Fruit fly (Drosophila melanogaster) whole organism, embryonic: ENCODE measurements around the gene Cpsf5.

Experiments used
- ATbp ChIP-seq: fragments of 200-800 bp; sonication (Bioruptor generic); optimal IDR thresholded peaks from 2 replicates; lab custom pipeline; 2017; ENCODE audit warnings: missing biosample characterization, mild to moderate bottlenecking, missing genetic modification characterization, missing genetic modification reagents
- Atf3 ChIP-seq: fragments of 200-800 bp; sonication (Bioruptor generic); optimal IDR thresholded peaks from 3 replicates; lab custom pipeline; 2016; ENCODE audit warnings: missing biosample characterization, missing genetic modification characterization
- Awh ChIP-seq: fragments of 200-800 bp; sonication (Bioruptor generic); IDR thresholded peaks from 2 replicates; pipeline ENCODE4, ENCODE4 v1.3.6; 2022; ENCODE audit warnings: missing biosample characterization, missing genetic modification characterization
- B-H2 ChIP-seq: fragments of 200-800 bp; sonication (Bioruptor generic); optimal IDR thresholded peaks from 2 replicates; lab custom pipeline; 2018; ENCODE audit warnings: missing biosample characterization, mild to moderate bottlenecking, missing genetic modification characterization
- Bgb ChIP-seq: fragments of 200-800 bp; sonication (Bioruptor generic); IDR thresholded peaks from 2 replicates; pipeline ENCODE4 v1.3.6; 2022; ENCODE audit warnings: missing biosample characterization, missing genetic modification characterization; ENCODE audit not compliant: partially characterized antibody
- CG13287 ChIP-seq: fragments of 200-800 bp; sonication (Bioruptor generic); IDR thresholded peaks from 2 replicates; pipeline ENCODE4 v1.3.6; 2022; ENCODE audit warnings: missing biosample characterization, missing genetic modification characterization; ENCODE audit not compliant: partially characterized antibody
- CG18476 ChIP-seq: fragments of 200-800 bp; sonication (Bioruptor generic); optimal IDR thresholded peaks from 2 replicates; lab custom pipeline; 2016; ENCODE audit warnings: missing biosample characterization, mild to moderate bottlenecking, missing genetic modification characterization
- CG3163 ChIP-seq: fragments of 200-800 bp; sonication (Bioruptor generic); optimal IDR thresholded peaks from 3 replicates; lab custom pipeline; 2016; ENCODE audit warnings: missing biosample characterization, missing genetic modification characterization
- CG3847 ChIP-seq: fragments of 200-800 bp; sonication (Bioruptor generic); IDR thresholded peaks from 2 replicates; pipeline ENCODE4 v1.3.6; 2022; ENCODE audit warnings: missing biosample characterization, missing genetic modification characterization
- CG4424 ChIP-seq: fragments of 200-800 bp; sonication (Bioruptor generic); optimal IDR thresholded peaks from 3 replicates; lab custom pipeline; 2016; ENCODE audit warnings: missing biosample characterization, missing genetic modification characterization
- CG7745 ChIP-seq: fragments of 200-800 bp; sonication (Bioruptor generic); optimal IDR thresholded peaks from 2 replicates; lab custom pipeline; 2018; ENCODE audit warnings: missing biosample characterization, mild to moderate bottlenecking, missing genetic modification characterization, moderate library complexity
- CG8290 ChIP-seq, 3 experiments: fragments of 200-800 bp; sonication (Bioruptor generic); optimal IDR thresholded peaks; 2 replicates each; lab custom pipeline; 2016 to 2019; ENCODE audit warnings: missing biosample characterization in 3 of 3, missing genetic modification characterization in 3 of 3, mild to moderate bottlenecking in 2 of 3, moderate library complexity in 1 of 3
- Dbx ChIP-seq: fragments of 200-800 bp; sonication (Bioruptor generic); IDR thresholded peaks from 3 replicates; pipeline ENCODE4 v1.3.6; 2022; ENCODE audit warnings: missing biosample characterization, missing genetic modification characterization
- Dref ChIP-seq: fragments of 200-800 bp; sonication (Bioruptor generic); IDR thresholded peaks from 2 replicates; pipeline ENCODE4 v1.3.6; 2022; ENCODE audit warnings: missing biosample characterization, missing genetic modification characterization
- Ets65A ChIP-seq: fragments of 200-800 bp; sonication (Bioruptor generic); peaks from one replicate; lab custom pipeline; 2016; ENCODE audit warnings: missing biosample characterization, missing genetic modification characterization
- HHEX ChIP-seq: fragments of 200-800 bp; sonication (Bioruptor generic); optimal IDR thresholded peaks from 3 replicates; lab custom pipeline; 2017; ENCODE audit warnings: missing biosample characterization, mild to moderate bottlenecking, missing genetic modification characterization, missing genetic modification reagents
- Hey ChIP-seq: fragments of 200-800 bp; sonication (Bioruptor generic); optimal IDR thresholded peaks from 3 replicates; lab custom pipeline; 2018; ENCODE audit warnings: missing biosample characterization, mild to moderate bottlenecking, missing genetic modification characterization
- Hmx ChIP-seq: fragments of 200-800 bp; sonication (Bioruptor generic); optimal IDR thresholded peaks from 2 replicates; lab custom pipeline; 2016; ENCODE audit warnings: missing biosample characterization, missing genetic modification characterization
- Hr78 ChIP-seq, 2 experiments: fragments of 200-800 bp in 1 of 2; fragments of >200 bp in 1 of 2; sonication (Bioruptor generic) in 1 of 2; optimal IDR thresholded peaks; 2 replicates each; lab custom pipeline; 2017 to 2019; ENCODE audit warnings: missing biosample characterization in 2 of 2, missing genetic modification characterization in 2 of 2, mild to moderate bottlenecking in 1 of 2, moderate library complexity in 1 of 2
- MTF-1 ChIP-seq: fragments of 200-800 bp; sonication (Bioruptor generic); optimal IDR thresholded peaks from 2 replicates; lab custom pipeline; 2018; ENCODE audit warnings: missing biosample characterization, mild to moderate bottlenecking, missing genetic modification characterization, borderline replicate concordance
- Med ChIP-seq: fragments of 200-800 bp; sonication (Bioruptor generic); peaks from one replicate; lab custom pipeline; 2016; ENCODE audit warnings: missing biosample characterization, missing genetic modification characterization, mild to moderate bottlenecking, inconsistent platforms, moderate library complexity
- Neu2 ChIP-seq: fragments of 200-800 bp; sonication (Bioruptor generic); optimal IDR thresholded peaks from 3 replicates; lab custom pipeline; 2016; ENCODE audit warnings: missing biosample characterization, missing genetic modification characterization, borderline replicate concordance
- PHDP ChIP-seq: fragments of 200-800 bp; sonication (Bioruptor generic); optimal IDR thresholded peaks from 3 replicates; lab custom pipeline; 2018; ENCODE audit warnings: missing biosample characterization, mild to moderate bottlenecking, missing genetic modification characterization, moderate library complexity
- Ptx1 ChIP-seq: fragments of 200-800 bp; sonication (Bioruptor generic); IDR thresholded peaks from 2 replicates; pipeline ENCODE4 v1.3.6; 2022; ENCODE audit warnings: missing biosample characterization, missing genetic modification characterization
- Spps ChIP-seq: fragments of 200-800 bp; sonication (Bioruptor generic); optimal IDR thresholded peaks from 2 replicates; lab custom pipeline; 2018; ENCODE audit warnings: missing biosample characterization, mild to moderate bottlenecking, missing genetic modification characterization
- ab ChIP-seq: fragments of 200-800 bp; sonication (Bioruptor generic); optimal IDR thresholded peaks from 2 replicates; lab custom pipeline; 2016; ENCODE audit warnings: missing biosample characterization, missing genetic modification characterization
- cas ChIP-seq: fragments of 200-800 bp; sonication (Bioruptor generic); IDR thresholded peaks from 2 replicates; pipeline ENCODE4 v1.3.6; 2022; ENCODE audit warnings: missing biosample characterization, missing genetic modification characterization
- chinmo ChIP-seq: fragments of 200-800 bp; sonication (Bioruptor generic); IDR thresholded peaks from 4 replicates; pipeline ENCODE4 v1.3.6; 2022; ENCODE audit warnings: missing biosample characterization, missing genetic modification characterization; ENCODE audit not compliant: partially characterized antibody
- chn ChIP-seq: fragments of 200-800 bp; sonication (Bioruptor generic); optimal IDR thresholded peaks from 2 replicates; lab custom pipeline; 2016; ENCODE audit warnings: missing biosample characterization, missing genetic modification characterization
- croc ChIP-seq: fragments of 200-800 bp; sonication (Bioruptor generic); conservative IDR thresholded peaks from 3 replicates; pipeline ENCODE4 v1.3.6; 2022; ENCODE audit warnings: missing biosample characterization, missing genetic modification characterization
- danr ChIP-seq: fragments of 200-800 bp; sonication (Bioruptor generic); IDR thresholded peaks from 2 replicates; pipeline ENCODE4 v1.3.6; 2022; ENCODE audit warnings: missing biosample characterization, missing genetic modification characterization
- dimm ChIP-seq: fragments of 200-800 bp; sonication (Bioruptor generic); IDR thresholded peaks from 2 replicates; pipeline ENCODE4 v1.3.6; 2022; ENCODE audit warnings: missing biosample characterization, missing genetic modification characterization
- dmrt11E ChIP-seq: fragments of 200-800 bp; sonication (Bioruptor generic); optimal IDR thresholded peaks from 3 replicates; lab custom pipeline; 2018; ENCODE audit warnings: missing biosample characterization, mild to moderate bottlenecking, missing genetic modification characterization, moderate library complexity
- dmrt99B ChIP-seq: fragments of 200-800 bp; sonication (Bioruptor generic); optimal IDR thresholded peaks from 2 replicates; lab custom pipeline; 2018; ENCODE audit warnings: missing biosample characterization, mild to moderate bottlenecking, missing genetic modification characterization, moderate library complexity
- eyg ChIP-seq: fragments of 200-800 bp; sonication (Bioruptor generic); optimal IDR thresholded peaks from 3 replicates; lab custom pipeline; 2016; ENCODE audit warnings: missing biosample characterization, missing genetic modification characterization
- gem ChIP-seq: fragments of 200-800 bp; sonication (Bioruptor generic); optimal IDR thresholded peaks from 2 replicates; lab custom pipeline; 2019; ENCODE audit warnings: missing biosample characterization, mild to moderate bottlenecking, missing genetic modification characterization, moderate library complexity
- gfzf ChIP-seq: fragments of 200-800 bp; sonication (Bioruptor generic); optimal IDR thresholded peaks from 2 replicates; lab custom pipeline; 2016; ENCODE audit warnings: missing biosample characterization, mild to moderate bottlenecking, missing genetic modification characterization, moderate library complexity
- lilli ChIP-seq: fragments of 200-800 bp; sonication (Bioruptor generic); optimal IDR thresholded peaks from 3 replicates; lab custom pipeline; 2016; ENCODE audit warnings: missing biosample characterization, missing genetic modification characterization
- lola ChIP-seq, 3 experiments: fragments of >200 bp in 2 of 3; fragments of 200-800 bp in 1 of 3; sonication (Bioruptor generic) in 1 of 3; optimal IDR thresholded peaks; 2 replicates each; lab custom pipeline; 2017 to 2019; ENCODE audit warnings: missing biosample characterization in 3 of 3, missing genetic modification characterization in 3 of 3, mild to moderate bottlenecking in 1 of 3, moderate library complexity in 1 of 3
- mirr ChIP-seq: fragments of 200-800 bp; sonication (Bioruptor generic); optimal IDR thresholded peaks from 3 replicates; lab custom pipeline; 2018; ENCODE audit warnings: missing biosample characterization, mild to moderate bottlenecking, missing genetic modification characterization
- rib ChIP-seq: fragments of 200-800 bp; sonication (Bioruptor generic); IDR thresholded peaks from 2 replicates; pipeline ENCODE4 v1.3.6; 2022; ENCODE audit warnings: missing biosample characterization, missing genetic modification characterization
- seq ChIP-seq: fragments of 200-800 bp; sonication (Bioruptor generic); IDR thresholded peaks from 2 replicates; pipeline ENCODE4 v1.3.6; 2022; ENCODE audit warnings: missing biosample characterization, missing genetic modification characterization
- shn ChIP-seq: fragments of 200-800 bp; sonication (Bioruptor generic); optimal IDR thresholded peaks from 3 replicates; lab custom pipeline; 2016; ENCODE audit warnings: missing biosample characterization, missing genetic modification characterization
- sna ChIP-seq: fragments of 200-800 bp; sonication (Bioruptor generic); IDR thresholded peaks from 2 replicates; pipeline ENCODE4 v1.3.6; 2022; ENCODE audit warnings: missing biosample characterization, missing genetic modification characterization; ENCODE audit not compliant: partially characterized antibody
- stwl ChIP-seq: fragments of 200-800 bp; sonication (Bioruptor generic); optimal IDR thresholded peaks from 3 replicates; lab custom pipeline; 2018; ENCODE audit warnings: missing biosample characterization, mild to moderate bottlenecking, missing genetic modification characterization, moderate library complexity
- sug ChIP-seq: fragments of 200-800 bp; optimal IDR thresholded peaks from 2 replicates; lab custom pipeline; 2019; ENCODE audit warnings: missing biosample characterization, mild to moderate bottlenecking, missing genetic modification characterization, moderate library complexity
- tna ChIP-seq: fragments of 200-800 bp; sonication (Bioruptor generic); IDR thresholded peaks from 2 replicates; pipeline ENCODE4 v1.3.6; 2022; ENCODE audit warnings: missing biosample characterization, missing genetic modification characterization; ENCODE audit not compliant: partially characterized antibody
- zf30C ChIP-seq: fragments of 200-800 bp; sonication (Bioruptor generic); optimal IDR thresholded peaks from 3 replicates; lab custom pipeline; 2018; ENCODE audit warnings: missing biosample characterization, mild to moderate bottlenecking, missing genetic modification characterization

The Cpsf5 gene

dm6 chr3L:9423757-9424527, 13.1 kb downstream of the Cpsf5 start (continued):
- TF ChIP-seq CG7745 (tag; lab: Kevin White, UChicago) (no peak), Med (peak; percentile 69), Bgb (GFP tag; lab: Robert Waterston, UW) (0 out of 2 replicates have a peak, but pooled peaks have one; percentile 20), Ptx1 (GFP tag; lab: Robert Waterston, UW) (no peak), ab (GFP tag; lab: Kevin White, UChicago) (no peak), tna (GFP tag; lab: Robert Waterston, UW) (no peak), dmrt99B (tag; lab: Kevin White, UChicago) (no peak), Hr78 (GFP tag; optimal IDR thresholded peaks at IDR 0.05; lab: Kevin White, UChicago) (no peak), Atf3 (GFP tag; lab: Kevin White, UChicago) (no peak), chinmo (GFP tag; lab: Robert Waterston, UW) (no peak), CG13287 (GFP tag; lab: Robert Waterston, UW) (0 out of 2 replicates have a peak, but pooled peaks have one; percentile 5), Awh (GFP tag; lab: Robert Waterston, UW) (no peak), sna (GFP tag; lab: Robert Waterston, UW) (peak; percentile 12; the same call in 1 of the 2 replicates), rib (GFP tag; lab: Robert Waterston, UW) (no peak), CG8290 (GFP tag; optimal IDR thresholded peaks at IDR 0.05; lab: Kevin White, UChicago) (no peak), CG8290 (tag; optimal IDR thresholded peaks at IDR 0.05; lab: Kevin White, UChicago) (peak in 1 of 2 experiments; percentile 26), shn (GFP tag; lab: Kevin White, UChicago) (no peak), Hey (tag; lab: Kevin White, UChicago) (no peak), eyg (no peak), Ets65A (GFP tag; lab: Kevin White, UChicago) (peak; percentile 66), croc (GFP tag; lab: Robert Waterston, UW) (no peak), CG4424 (GFP tag; lab: Kevin White, UChicago) (no peak), Neu2 (GFP tag; lab: Kevin White, UChicago) (no peak), lilli (GFP tag; lab: Kevin White, UChicago) (no peak), mirr (GFP tag; lab: Kevin White, UChicago) (peak; percentile 37), B-H2 (GFP tag; lab: Kevin White, UChicago) (no peak), CG3847 (no peak), seq (GFP tag; lab: Robert Waterston, UW) (no peak), MTF-1 (GFP tag; lab: Kevin White, UChicago) (no peak), Spps (no peak), sug (tag; lab: Kevin White, UChicago) (peak; percentile 79), zf30C (GFP tag; lab: Kevin White, UChicago) (peak; percentile 38)
- TF ChIP-seq, all 482 proteins: peak for 26

DNA sequence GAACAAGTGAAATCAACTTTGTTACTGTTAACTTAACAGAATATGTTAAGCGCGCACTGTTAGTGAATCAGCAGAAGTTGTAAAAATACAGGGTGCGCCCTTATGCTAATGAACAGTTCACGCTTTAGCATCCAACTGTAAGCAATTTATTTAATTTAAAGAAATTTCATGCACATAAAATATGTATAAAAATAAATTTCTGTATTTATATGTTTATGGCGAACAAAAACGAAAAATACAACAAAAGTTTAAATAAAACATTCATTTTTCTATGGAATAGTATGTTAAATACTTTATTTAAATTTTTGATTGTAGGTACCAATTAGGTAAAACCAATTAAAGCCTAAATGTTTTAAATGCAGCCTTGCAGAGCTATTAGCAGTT, 13.7 kb downstream of the Cpsf5 start:
- TF ChIP-seq Hmx (GFP tag; lab: Kevin White, UChicago) (peak; percentile 1), HHEX (GFP tag; lab: Kevin White, UChicago) (peak; percentile 57), danr (GFP tag; lab: Robert Waterston, UW) (no peak), gfzf (GFP tag; lab: Kevin White, UChicago) (no peak), gem (tag; lab: Kevin White, UChicago) (peak; percentile 65), ATbp (GFP tag; lab: Kevin White, UChicago) (no peak), Dbx (GFP tag; lab: Robert Waterston, UW) (peak; percentile 24; the same call in 1 of the 3 replicates), PHDP (peak; percentile 79), cas (GFP tag; lab: Robert Waterston, UW) (no peak), dimm (no peak), stwl (tag; lab: Kevin White, UChicago) (peak; percentile 39), dmrt11E (tag; lab: Kevin White, UChicago) (peak; percentile 27), CG3163 (GFP tag; lab: Kevin White, UChicago) (no peak), chn (no peak), Dref (GFP tag; lab: Robert Waterston, UW) (no peak), Hey (tag; lab: Kevin White, UChicago) (no peak), lola (GFP tag; optimal IDR thresholded peaks at IDR 0.05; lab: Kevin White, UChicago) (peak in 1 of 3 experiments; percentile 7), CG18476 (GFP tag; lab: Kevin White, UChicago) (peak; percentile 41)
